Worm (Caenorhabditis elegans) whole organism, late embryonic: ENCODE measurements around the gene wdfy-3.

Experiments
- Y22D7AL.16 ChIP-seq: sonication (generic microtip); optimal IDR thresholded peaks from 2 replicates; lab custom pipeline; 2016; ENCODE audit warnings: missing genetic modification characterization, missing compliant biosample characterization
- fax-1 ChIP-seq: sonication (generic microtip); optimal IDR thresholded peaks from 2 replicates; lab custom pipeline; 2016; ENCODE audit warnings: missing genotype, missing genetic modification characterization, missing compliant biosample characterization
- gmeb-2 ChIP-seq: sonication (generic microtip); optimal IDR thresholded peaks from 2 replicates; lab custom pipeline; 2016; ENCODE audit warnings: missing genetic modification characterization, inconsistent platforms, missing compliant biosample characterization
- mec-3 ChIP-seq: sonication (generic microtip); optimal IDR thresholded peaks from 2 replicates; lab custom pipeline; 2016; ENCODE audit warnings: borderline replicate concordance, missing genetic modification characterization, missing compliant biosample characterization
- odd-2 ChIP-seq: sonication (generic microtip); optimal IDR thresholded peaks from 2 replicates; lab custom pipeline; 2017; ENCODE audit warnings: antibody characterized with exemption, mild to moderate bottlenecking, missing genetic modification characterization, missing compliant biosample characterization
- rnt-1 ChIP-seq: sonication (generic microtip); optimal IDR thresholded peaks from 2 replicates; lab custom pipeline; 2016; ENCODE audit warnings: missing genetic modification characterization, missing compliant biosample characterization
- tbx-7 ChIP-seq: sonication (generic microtip); optimal IDR thresholded peaks from 2 replicates; lab custom pipeline; 2016; ENCODE audit warnings: missing genotype, missing genetic modification characterization, missing compliant biosample characterization
- unc-3 ChIP-seq, 2 experiments: fragments of 200-800 bp in 1 of 2; sonication (Bioruptor generic) in 1 of 2; sonication (generic microtip) in 1 of 2; conservative IDR thresholded peaks in 1 of 2; optimal IDR thresholded peaks in 1 of 2; 2 replicates each; pipeline versions ENCODE4 v1.3.6 to Lab custom; 2016 to 2022; ENCODE audit warnings: missing compliant biosample characterization in 2 of 2, missing genetic modification characterization in 2 of 2, missing genetic modification reagents in 1 of 2
- zip-5 ChIP-seq: sonication (generic microtip); optimal IDR thresholded peaks from 2 replicates; lab custom pipeline; 2016; ENCODE audit warnings: missing genetic modification characterization, missing compliant biosample characterization

wdfy-3 gene

DNA sequence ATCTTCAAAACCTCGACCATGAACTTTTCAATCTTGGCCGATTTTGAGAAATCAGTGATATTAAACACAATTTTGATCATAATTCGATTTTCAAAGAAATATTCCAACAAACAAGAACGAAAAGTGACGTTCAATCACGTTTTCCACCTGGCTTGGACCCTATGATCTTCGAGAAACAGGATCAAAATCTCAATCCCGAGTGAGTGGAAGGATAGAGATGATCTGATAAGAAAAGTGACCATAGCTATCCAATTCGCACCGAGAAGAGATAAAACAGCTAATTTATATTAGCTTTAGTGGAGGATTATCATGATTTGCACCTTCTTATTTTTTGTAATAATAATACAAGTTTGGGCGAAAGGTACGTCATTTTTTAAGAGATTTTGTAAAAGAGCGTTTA, 67.9 kb downstream of the wdfy-3 start, which contains the start of gene T23F6.2:
TSS of gene T23F6.2 (plus strand) at position 251 of the 400 bp plus-strand sequence.
- TF ChIP-seq gmeb-2 (tag; lab: Kevin White, UChicago) (no peak), unc-3 (GFP tag; conservative IDR thresholded peaks at IDR 0.05; lab: Robert Waterston, UW) (no peak), unc-3 (tag; optimal IDR thresholded peaks at IDR 0.05; lab: Kevin White, UChicago) (no peak), rnt-1 (tag; lab: Kevin White, UChicago) (no peak), Y22D7AL.16 (tag; lab: Kevin White, UChicago) (no peak), odd-2 (tag; lab: Kevin White, UChicago) (no peak), mec-3 (tag; lab: Kevin White, UChicago) (no peak), tbx-7 (tag; lab: Kevin White, UChicago) (no peak), zip-5 (no peak), fax-1 (tag; lab: Kevin White, UChicago) (no peak)
